Fruit fly (Drosophila melanogaster): ENCODE results near the gene CG9692.

The CG9692 gene

dm6 chr3L:16697069-16697468, 7.7 kb upstream of the CG9692 start (continued):
- no peak for TF ChIP-seq wek (GFP tag; optimal IDR thresholded peaks at IDR 0.05)
- TF ChIP-seq Kr (GFP tag; optimal IDR thresholded peaks at IDR 0.05) = no peak
- TF ChIP-seq CG30020 (tag; optimal IDR thresholded peaks at IDR 0.05) = no peak
- TF ChIP-seq CG2889 (GFP tag; IDR thresholded peaks at IDR 0.05) = no peak
- TF ChIP-seq nom (GFP tag; optimal IDR thresholded peaks at IDR 0.05) = no peak
- no peak for TF ChIP-seq zfh2 (GFP tag; optimal IDR thresholded peaks at IDR 0.05)
- TF ChIP-seq CG34224 (GFP tag; IDR thresholded peaks at IDR 0.05; ENCODE audit: partially characterized antibody) = no peak
- peak; percentile 7 for TF ChIP-seq CG9437 (GFP tag; optimal IDR thresholded peaks at IDR 0.05)
- TF ChIP-seq Bdp1 (GFP tag; optimal IDR thresholded peaks at IDR 0.05) = no peak
- TF ChIP-seq CG16813 (GFP tag; IDR thresholded peaks at IDR 0.05; ENCODE audit: partially characterized antibody) = no peak
- TF ChIP-seq Ets97D (GFP tag; optimal IDR thresholded peaks at IDR 0.05) = no peak
- no peak for TF ChIP-seq CG7271 (tag; optimal IDR thresholded peaks at IDR 0.05)
- peak; percentile 93 for TF ChIP-seq D19A (tag; optimal IDR thresholded peaks at IDR 0.05)
- no peak for TF ChIP-seq sens-2 (GFP tag; IDR thresholded peaks at IDR 0.05)
- TF ChIP-seq CG42726 (GFP tag; IDR thresholded peaks at IDR 0.05; ENCODE audit: partially characterized antibody) = no peak
- no peak for TF ChIP-seq CG4820 (GFP tag; optimal IDR thresholded peaks at IDR 0.05)
- TF ChIP-seq CG8290 (GFP tag; optimal IDR thresholded peaks at IDR 0.05) = no peak
- no peak for TF ChIP-seq CG8290 (tag; optimal IDR thresholded peaks at IDR 0.05)
- TF ChIP-seq CG33557 (GFP tag; optimal IDR thresholded peaks at IDR 0.05) = no peak
- TF ChIP-seq Myb (GFP tag; optimal IDR thresholded peaks at IDR 0.05) = no peak
- TF ChIP-seq Poxn (GFP tag; IDR thresholded peaks at IDR 0.05) = no peak
- TF ChIP-seq Usf (GFP tag; optimal IDR thresholded peaks at IDR 0.05) = no peak
- TF ChIP-seq CG17912 (GFP tag; optimal IDR thresholded peaks at IDR 0.05) = no peak
- TF ChIP-seq Taf1 (GFP tag; IDR thresholded peaks at IDR 0.05) = no peak
- no peak for TF ChIP-seq Deaf1 (tag; optimal IDR thresholded peaks at IDR 0.05)
- TF ChIP-seq inv (GFP tag; IDR thresholded peaks at IDR 0.05; ENCODE audit: partially characterized antibody) = no peak
- TF ChIP-seq Ets65A (GFP tag) = no peak
- TF ChIP-seq wor (GFP tag; IDR thresholded peaks at IDR 0.05) = 0 out of 2 replicates have a peak, but pooled peaks have one; percentile 18
- TF ChIP-seq psq (GFP tag; optimal IDR thresholded peaks at IDR 0.05) = no peak
- TF ChIP-seq CG11723 (GFP tag; optimal IDR thresholded peaks at IDR 0.05) = no peak
- TF ChIP-seq Spps (tag; optimal IDR thresholded peaks at IDR 0.05) = no peak
- TF ChIP-seq run (tag; optimal IDR thresholded peaks at IDR 0.05) = no peak
- no peak for TF ChIP-seq kni (GFP tag; optimal IDR thresholded peaks at IDR 0.05)
- TF ChIP-seq dmrt11E (tag; optimal IDR thresholded peaks at IDR 0.05) = no peak
- TF ChIP-seq CG18262 (tag; optimal IDR thresholded peaks at IDR 0.05) = peak; percentile 57
- TF ChIP-seq Hr51 (GFP tag; optimal IDR thresholded peaks at IDR 0.05) = peak in 1 of 2 experiments; percentile 72
- no peak for TF ChIP-seq CG11456 (GFP tag; IDR thresholded peaks at IDR 0.05)
- no peak for TF ChIP-seq grn (GFP tag; optimal IDR thresholded peaks at IDR 0.05)
- TF ChIP-seq CG6689 (GFP tag; IDR thresholded peaks at IDR 0.05) = peak; percentile 33; the same call in 1 of the 2 replicates
- TF ChIP-seq bigmax (GFP tag; optimal IDR thresholded peaks at IDR 0.05) = no peak
- TF ChIP-seq CG14441 (GFP tag; IDR thresholded peaks at IDR 0.05) = peak; percentile 51
- TF ChIP-seq CG6813 (GFP tag; optimal IDR thresholded peaks at IDR 0.05) = no peak
- TF ChIP-seq kah (GFP tag; optimal IDR thresholded peaks at IDR 0.05) = no peak
- TF ChIP-seq CG1024 (GFP tag; IDR thresholded peaks at IDR 0.05) = no peak
- no peak for TF ChIP-seq Stat92E (GFP tag; optimal IDR thresholded peaks at IDR 0.05)
- TF ChIP-seq eyg (GFP tag; optimal IDR thresholded peaks at IDR 0.05) = no peak
- no peak for TF ChIP-seq CG30431 (GFP tag; optimal IDR thresholded peaks at IDR 0.05)
- TF ChIP-seq CG4360 (GFP tag; IDR thresholded peaks at IDR 0.05) = no peak
- no peak for TF ChIP-seq CG15479 (GFP tag; optimal IDR thresholded peaks at IDR 0.05)
- no peak for TF ChIP-seq CG12942 (GFP tag; optimal IDR thresholded peaks at IDR 0.05)
- TF ChIP-seq CG14014 (GFP tag; IDR thresholded peaks at IDR 0.05) = peak; percentile 38; the same call in 1 of the 2 replicates

Data from whole organism, embryonic.